Worm (Caenorhabditis elegans) whole organism, L4/young adult: ENCODE measurements around the gene ilc-17.1.

ENCODE experiments used
- dao-5 ChIP-seq: sonication (generic microtip); optimal IDR thresholded peaks from 2 replicates; lab custom pipeline; 2016; ENCODE audit warnings: missing genotype, missing genetic modification characterization, moderate library complexity, missing compliant biosample characterization
- him-1 ChIP-seq: sonication (generic microtip); optimal IDR thresholded peaks from 2 replicates; lab custom pipeline; 2016; ENCODE audit warnings: missing genotype, missing genetic modification reagents, missing genetic modification characterization, missing compliant biosample characterization

DNA sequence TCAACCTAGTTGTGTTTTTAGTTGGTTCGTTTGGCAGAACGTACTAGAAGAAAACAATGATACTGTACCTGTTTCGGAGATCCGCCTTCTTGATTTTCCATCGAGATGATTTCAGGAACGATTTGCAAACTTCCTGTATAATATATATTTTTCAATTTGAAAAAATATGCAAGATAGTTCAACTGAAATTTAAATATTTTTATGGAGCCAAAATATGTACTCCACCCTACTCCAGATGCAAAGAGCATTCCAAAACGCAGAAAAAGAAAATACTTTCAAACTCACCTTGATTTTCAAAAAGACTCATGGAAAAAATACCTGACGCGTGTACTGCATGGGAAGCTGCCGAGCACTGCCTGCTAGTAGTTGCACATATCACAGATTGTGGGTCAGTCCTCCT lies 43.9 kb upstream of the ilc-17.1 start, which contains the start of gene gei-3:
- TF ChIP-seq dao-5, result no peak
- no peak for TF ChIP-seq him-1
